Fruit fly (Drosophila melanogaster) whole organism, wandering third instar larva: Measurements from ENCODE around the gene CG11655.

Experiments
- Dif ChIP-seq: fragments of 200-275, 200-300 bp; sonication (Bioruptor generic); optimal IDR thresholded peaks from 2 replicates; lab custom pipeline; 2018; ENCODE audit warnings: missing biosample characterization, missing genetic modification characterization; ENCODE audit not compliant: partially characterized antibody
- GATAd ChIP-seq: sonication (Bioruptor generic); optimal IDR thresholded peaks from 2 replicates; lab custom pipeline; 2016; ENCODE audit warnings: missing biosample characterization, missing genetic modification characterization
- Hr78 ChIP-seq: fragments of >200 bp; optimal IDR thresholded peaks from 2 replicates; lab custom pipeline; 2017; ENCODE audit warnings: missing biosample characterization, missing genetic modification characterization
- Hr83 ChIP-seq: fragments of 200-300 bp; sonication (Bioruptor generic); optimal IDR thresholded peaks from 2 replicates; lab custom pipeline; 2016; ENCODE audit warnings: missing biosample characterization, mild to moderate bottlenecking, missing genetic modification characterization, moderate library complexity; ENCODE audit not compliant: poor library complexity, severe bottlenecking
- OdsH ChIP-seq: fragments of 200-800 bp; sonication (Bioruptor generic); optimal IDR thresholded peaks from 2 replicates; lab custom pipeline; 2016; ENCODE audit warnings: missing biosample characterization, mild to moderate bottlenecking, missing genetic modification characterization
- dl ChIP-seq, 2 experiments: fragments of 175-275, 200-275 bp in 1 of 2; fragments of 200-275 bp in 1 of 2; sonication (Bioruptor generic); optimal IDR thresholded peaks; lab custom pipeline; 2018; ENCODE audit warnings: mild to moderate bottlenecking in 2 of 2, missing biosample characterization in 2 of 2, missing genetic modification characterization in 2 of 2, moderate library complexity in 2 of 2; ENCODE audit not compliant: partially characterized antibody in 2 of 2, insufficient read depth in 1 of 2
- pan ChIP-seq: fragments of >200 bp; optimal IDR thresholded peaks from 2 replicates; lab custom pipeline; 2017

- no peak for TF ChIP-seq pan (lab: Kevin White, UChicago)
- TF ChIP-seq GATAd (GFP tag; lab: Kevin White, UChicago): no peak
- no peak for TF ChIP-seq Hr78 (GFP tag; lab: Kevin White, UChicago)
- TF ChIP-seq Dif (GFP tag; lab: Kevin White, UChicago): no peak
- no peak for TF ChIP-seq dl (GFP tag; optimal IDR thresholded peaks at IDR 0.05; lab: Kevin White, UChicago; ENCODE audit: insufficient read depth in 1 of 2, partially characterized antibody in 2 of 2)
- TF ChIP-seq OdsH: no peak
- TF ChIP-seq Hr83 (GFP tag; lab: Kevin White, UChicago): no peak
These were observed 43.6 kb downstream of the CG11655 start for dm6 chrX:15496651-15497409.
